Worm (Caenorhabditis elegans): ENCODE data around the gene spv-1.

spv-1 gene

ce11 chrII:7944333-7944744 lies 15.8 kb upstream of the spv-1 start (continued):
- no peak for TF ChIP-seq F52B5.7 (tag; optimal IDR thresholded peaks at IDR 0.05)
- no peak for TF ChIP-seq ceh-91 (GFP tag; IDR thresholded peaks at IDR 0.05)
- TF ChIP-seq B0336.3 (GFP tag; IDR thresholded peaks at IDR 0.05) = no peak
- TF ChIP-seq nhr-27 (tag; optimal IDR thresholded peaks at IDR 0.05) = no peak
- TF ChIP-seq zim-3 (tag; optimal IDR thresholded peaks at IDR 0.05) = no peak
- TF ChIP-seq nhr-179 (tag; optimal IDR thresholded peaks at IDR 0.05) = no peak
- TF ChIP-seq bed-1 (GFP tag; IDR thresholded peaks at IDR 0.05) = no peak
- TF ChIP-seq egl-18 (GFP tag; IDR thresholded peaks at IDR 0.05) = no peak
- no peak for TF ChIP-seq die-1 (tag; optimal IDR thresholded peaks at IDR 0.05)
- TF ChIP-seq repo-1 (tag; optimal IDR thresholded peaks at IDR 0.05) = no peak
- no peak for TF ChIP-seq ets-4 (GFP tag; optimal IDR thresholded peaks at IDR 0.05)
- TF ChIP-seq aptf-2 (GFP tag; conservative IDR thresholded peaks at IDR 0.05) = no peak
- TF ChIP-seq madf-10 (tag; optimal IDR thresholded peaks at IDR 0.05) = no peak
- TF ChIP-seq fkh-3 (tag; optimal IDR thresholded peaks at IDR 0.05) = no peak
- no peak for TF ChIP-seq snpc-4 (GFP tag; optimal IDR thresholded peaks at IDR 0.05)
- no peak for TF ChIP-seq snpc-4 (tag; optimal IDR thresholded peaks at IDR 0.05)
- TF ChIP-seq Y53F4B.3 (GFP tag; IDR thresholded peaks at IDR 0.05) = no peak
- TF ChIP-seq Y53G8AR.9 (GFP tag; conservative IDR thresholded peaks at IDR 0.05) = no peak
- no peak for TF ChIP-seq sdz-38 (tag; optimal IDR thresholded peaks at IDR 0.05)
- TF ChIP-seq lir-1 (GFP tag; conservative IDR thresholded peaks at IDR 0.05) = no peak
- TF ChIP-seq unc-62 (GFP tag; optimal IDR thresholded peaks at IDR 0.05) = no peak

ce11 chrII:7940848-7941247 lies 12.3 kb upstream of the spv-1 start, which contains the start of gene ZK669.3:
ZK669.3 (plus strand) TSS chrII:7941148.
- no peak for TF ChIP-seq C06A6.2 (GFP tag; conservative IDR thresholded peaks at IDR 0.05)
- TF ChIP-seq tlf-1 (GFP tag; optimal IDR thresholded peaks at IDR 0.05) = no peak
- no peak for TF ChIP-seq unc-130 (GFP tag; optimal IDR thresholded peaks at IDR 0.05)
- no peak for TF ChIP-seq snpc-3.4 (tag; optimal IDR thresholded peaks at IDR 0.05)
- no peak for TF ChIP-seq lin-35 (GFP tag; optimal IDR thresholded peaks at IDR 0.05)
- no peak for TF ChIP-seq mes-4 (tag; optimal IDR thresholded peaks at IDR 0.05)
- no peak for TF ChIP-seq F37B4.10 (GFP tag; IDR thresholded peaks at IDR 0.05)
- TF ChIP-seq F49E8.2 (tag; optimal IDR thresholded peaks at IDR 0.05; ENCODE audit: insufficient read depth) = no peak
- no peak for TF ChIP-seq bed-2 (GFP tag; IDR thresholded peaks at IDR 0.05)
- TF ChIP-seq aptf-3 (GFP tag; IDR thresholded peaks at IDR 0.05) = no peak
- no peak for TF ChIP-seq nfya-1 (tag; optimal IDR thresholded peaks at IDR 0.05; ENCODE audit: borderline replicate concordance, insufficient read depth)
- no peak for TF ChIP-seq hmg-20 (GFP tag; IDR thresholded peaks at IDR 0.05)
- no peak for TF ChIP-seq F39B2.1 (GFP tag; IDR thresholded peaks at IDR 0.05)
- no peak for TF ChIP-seq ztf-3 (GFP tag; optimal IDR thresholded peaks at IDR 0.05)
- no peak for TF ChIP-seq lin-54 (GFP tag; optimal IDR thresholded peaks at IDR 0.05)
- TF ChIP-seq F55B11.4 (tag; optimal IDR thresholded peaks at IDR 0.05; ENCODE audit: borderline replicate concordance, insufficient read depth) = no peak
- TF ChIP-seq sdz-38 (tag; optimal IDR thresholded peaks at IDR 0.05) = no peak
- no peak for TF ChIP-seq gei-17 (GFP tag; optimal IDR thresholded peaks at IDR 0.05)
- no peak for TF ChIP-seq him-1 (tag; optimal IDR thresholded peaks at IDR 0.05)
- TF ChIP-seq nfya-2 (GFP tag; IDR thresholded peaks at IDR 0.05) = no peak
